Worm (Caenorhabditis elegans): Measurements from ENCODE around the gene C45G9.15.

The C45G9.15 gene

ce11 chrIII:5018116-5018689, 33.6 kb downstream of the C45G9.15 start, which contains the start of gene wip-1 (continued):
- TF ChIP-seq R02D3.7 (tag; optimal IDR thresholded peaks at IDR 0.05) (peak; percentile 2), unc-39 (tag; optimal IDR thresholded peaks at IDR 0.05) (peak; percentile 19), saeg-2 (GFP tag; IDR thresholded peaks at IDR 0.05) (peak; percentile 87; the same call in 1 of the 2 replicates), daf-8 (GFP tag; IDR thresholded peaks at IDR 0.05) (no peak), nhr-25 (tag; optimal IDR thresholded peaks at IDR 0.05; ENCODE audit: borderline replicate concordance, insufficient read depth) (peak; percentile 95), ctbp-1 (GFP tag; IDR thresholded peaks at IDR 0.05) (peak; percentile 96), lin-13 (GFP tag; optimal IDR thresholded peaks at IDR 0.05) (peak; percentile 97), zfp-2 (tag; optimal IDR thresholded peaks at IDR 0.05) (peak; percentile 85), snpc-1.2 (GFP tag; IDR thresholded peaks at IDR 0.05) (peak; percentile 78), mes-2 (tag; optimal IDR thresholded peaks at IDR 0.05; ENCODE audit: poor library complexity, severe bottlenecking) (peak; percentile 96), ceh-32 (tag; optimal IDR thresholded peaks at IDR 0.05; ENCODE audit: poor library complexity) (peak; percentile 69), Y5F2A.4 (GFP tag; optimal IDR thresholded peaks at IDR 0.05) (peak; percentile 77), daf-19 (GFP tag; conservative IDR thresholded peaks at IDR 0.05) (peak; percentile 95), fos-1 (tag; optimal IDR thresholded peaks at IDR 0.05) (peak; percentile 44), zip-2 (tag; optimal IDR thresholded peaks at IDR 0.05) (peak; percentile 88), Y105C5A.15 (GFP tag; IDR thresholded peaks at IDR 0.05) (peak; percentile 84; the same call in 1 of the 2 replicates), zag-1 (tag; optimal IDR thresholded peaks at IDR 0.05) (peak; percentile 66), mxl-2 (GFP tag; conservative IDR thresholded peaks at IDR 0.05) (peak; percentile 62), nhr-41 (GFP tag; IDR thresholded peaks at IDR 0.05) (peak; percentile 79; the same call in 1 of the 2 replicates), skn-1 (tag; optimal IDR thresholded peaks at IDR 0.05) (no peak), nhr-76 (tag; optimal IDR thresholded peaks at IDR 0.05) (peak; percentile 53), tag-97 (GFP tag; IDR thresholded peaks at IDR 0.05) (no peak), hmg-1.1 (GFP tag; IDR thresholded peaks at IDR 0.05) (peak; percentile 98), daf-12 (tag; optimal IDR thresholded peaks at IDR 0.05) (no peak), pqm-1 (tag; optimal IDR thresholded peaks at IDR 0.05) (peak; percentile 54), F44E2.7 (GFP tag; IDR thresholded peaks at IDR 0.05) (peak; percentile 87), dpl-1 (GFP tag; optimal IDR thresholded peaks at IDR 0.05) (peak; percentile 95), nhr-77 (tag; optimal IDR thresholded peaks at IDR 0.05) (peak; percentile 98), daf-16 (GFP tag; optimal IDR thresholded peaks at IDR 0.05) (peak; percentile 95 to 97), daf-16 (tag; optimal IDR thresholded peaks at IDR 0.05) (peak; percentile 97), Y48G9A.11 (GFP tag; IDR thresholded peaks at IDR 0.05) (peak; percentile 83), lin-15B (tag; optimal IDR thresholded peaks at IDR 0.05) (peak; percentile 65), madf-5 (GFP tag; IDR thresholded peaks at IDR 0.05) (peak in 1 of 2 experiments; percentile 90; a peak in 1 of 4 replicates), nhr-6 (tag; optimal IDR thresholded peaks at IDR 0.05) (peak; percentile 95), egl-43 (GFP tag; IDR thresholded peaks at IDR 0.05) (peak; percentile 96), lin-39 (tag; optimal IDR thresholded peaks at IDR 0.05) (peak; percentile 55), lin-29 (GFP tag; IDR thresholded peaks at IDR 0.05) (peak; percentile 91), nhr-28 (tag; optimal IDR thresholded peaks at IDR 0.05) (peak; percentile 98), zip-11 (GFP tag; IDR thresholded peaks at IDR 0.05) (no peak), mdt-29 (GFP tag; IDR thresholded peaks at IDR 0.05) (peak; percentile 82), T26A8.4 (GFP tag; IDR thresholded peaks at IDR 0.05) (peak; percentile 98), mdl-1 (tag; optimal IDR thresholded peaks at IDR 0.05) (peak; percentile 20 to 82), snpc-4 (tag; optimal IDR thresholded peaks at IDR 0.05) (peak; percentile 52), tra-1 (GFP tag; IDR thresholded peaks at IDR 0.05) (peak; percentile 93), hlh-11 (tag; optimal IDR thresholded peaks at IDR 0.05) (peak; percentile 98), ceh-28 (tag; optimal IDR thresholded peaks at IDR 0.05) (peak; percentile 38), spr-1 (tag; optimal IDR thresholded peaks at IDR 0.05) (peak; percentile 96), set-16 (GFP tag; IDR thresholded peaks at IDR 0.05) (peak; percentile 60), rbr-2 (tag; optimal IDR thresholded peaks at IDR 0.05) (peak; percentile 98), lir-3 (tag; optimal IDR thresholded peaks at IDR 0.05) (peak; percentile 52), jun-1 (tag; optimal IDR thresholded peaks at IDR 0.05) (peak; percentile 95)
